Fruit fly (Drosophila melanogaster) whole organism, embryonic: ENCODE measurements around the gene ens.

Experiments used
- Adf1 ChIP-seq: fragments of 200-800 bp; sonication (Bioruptor generic); IDR thresholded peaks from 2 replicates; pipeline ENCODE4 v1.3.6; 2022; ENCODE audit warnings: missing biosample characterization, missing genetic modification characterization
- BEAF-32 ChIP-seq: fragments of 200-800 bp; sonication (Bioruptor generic); optimal IDR thresholded peaks from 3 replicates; lab custom pipeline; 2017; ENCODE audit warnings: missing biosample characterization, missing genetic modification characterization, mild to moderate bottlenecking, moderate library complexity, missing genetic modification reagents
- CG10321 ChIP-seq: fragments of 200-800 bp; sonication (Bioruptor generic); IDR thresholded peaks from 2 replicates; pipeline ENCODE4 v1.3.6; 2022; ENCODE audit warnings: missing biosample characterization, missing genetic modification characterization
- CG10431 ChIP-seq: fragments of 200-800 bp; sonication (Bioruptor generic); optimal IDR thresholded peaks from 3 replicates; lab custom pipeline; 2018; ENCODE audit warnings: missing biosample characterization, mild to moderate bottlenecking, missing genetic modification characterization
- CG12299 ChIP-seq: fragments of 200-800 bp; sonication (Bioruptor generic); optimal IDR thresholded peaks from 2 replicates; lab custom pipeline; 2018; ENCODE audit warnings: missing biosample characterization, mild to moderate bottlenecking, missing genetic modification characterization
- CG12659 ChIP-seq: fragments of 200-800 bp; sonication (Bioruptor generic); optimal IDR thresholded peaks from 3 replicates; lab custom pipeline; 2017; ENCODE audit warnings: mild to moderate bottlenecking, missing biosample characterization, missing genetic modification reagents, missing genetic modification characterization
- CG13624 ChIP-seq: fragments of 200-800 bp; sonication (Bioruptor generic); optimal IDR thresholded peaks from 2 replicates; lab custom pipeline; 2016; ENCODE audit warnings: missing biosample characterization, missing genetic modification characterization
- CG13894 ChIP-seq: fragments of 200-800 bp; sonication (Bioruptor generic); optimal IDR thresholded peaks from 3 replicates; lab custom pipeline; 2018; ENCODE audit warnings: missing biosample characterization, mild to moderate bottlenecking, missing genetic modification characterization, moderate library complexity
- CG17186 ChIP-seq: fragments of 200-800 bp; sonication (Bioruptor generic); optimal IDR thresholded peaks from 3 replicates; lab custom pipeline; 2017; ENCODE audit warnings: missing biosample characterization, missing genetic modification reagents, missing genetic modification characterization
- CG17829 ChIP-seq: fragments of 200-800 bp; optimal IDR thresholded peaks from 2 replicates; lab custom pipeline; 2019; ENCODE audit warnings: missing biosample characterization, mild to moderate bottlenecking, missing genetic modification characterization, moderate library complexity
- CG2116 ChIP-seq: fragments of 200-800 bp; sonication (Bioruptor generic); optimal IDR thresholded peaks from 3 replicates; lab custom pipeline; 2018; ENCODE audit warnings: missing biosample characterization, mild to moderate bottlenecking, missing genetic modification characterization
- CG2120 ChIP-seq: fragments of 200-800 bp; sonication (Bioruptor generic); optimal IDR thresholded peaks from 3 replicates; lab custom pipeline; 2016; ENCODE audit warnings: missing biosample characterization, missing genetic modification characterization
- CG3163 ChIP-seq: fragments of 200-800 bp; sonication (Bioruptor generic); optimal IDR thresholded peaks from 3 replicates; lab custom pipeline; 2016; ENCODE audit warnings: missing biosample characterization, missing genetic modification characterization
- CG33213 ChIP-seq: fragments of 200-800 bp; sonication (Bioruptor generic); optimal IDR thresholded peaks from 3 replicates; lab custom pipeline; 2016; ENCODE audit warnings: missing biosample characterization, missing genetic modification characterization
- CG34224 ChIP-seq: fragments of 200-800 bp; sonication (Bioruptor generic); IDR thresholded peaks from 3 replicates; pipeline ENCODE4 v1.3.6; 2022; ENCODE audit warnings: missing biosample characterization, missing genetic modification characterization; ENCODE audit not compliant: partially characterized antibody
- CG34376 ChIP-seq: fragments of 200-800 bp; sonication (Bioruptor generic); optimal IDR thresholded peaks from 2 replicates; lab custom pipeline; 2018; ENCODE audit warnings: missing biosample characterization, mild to moderate bottlenecking, missing genetic modification characterization
- CG4404 ChIP-seq: fragments of 200-800 bp; sonication (Bioruptor generic); IDR thresholded peaks from 2 replicates; pipeline ENCODE4 v1.3.6; 2022; ENCODE audit warnings: missing biosample characterization, missing genetic modification characterization
- CG7928 ChIP-seq: fragments of 200-800 bp; sonication (Bioruptor generic); optimal IDR thresholded peaks from 2 replicates; lab custom pipeline; 2017; ENCODE audit warnings: missing biosample characterization, mild to moderate bottlenecking, missing genetic modification characterization
- CG8359 ChIP-seq: fragments of 200-800 bp; sonication (Bioruptor generic); optimal IDR thresholded peaks from 2 replicates; lab custom pipeline; 2017; ENCODE audit warnings: missing biosample characterization, mild to moderate bottlenecking, missing genetic modification characterization, borderline replicate concordance
- CG9797 ChIP-seq: fragments of 200-800 bp; sonication (Bioruptor generic); optimal IDR thresholded peaks from 3 replicates; lab custom pipeline; 2018; ENCODE audit warnings: missing biosample characterization, mild to moderate bottlenecking, missing genetic modification characterization
- Dref ChIP-seq: fragments of 200-800 bp; sonication (Bioruptor generic); IDR thresholded peaks from 2 replicates; pipeline ENCODE4 v1.3.6; 2022; ENCODE audit warnings: missing biosample characterization, missing genetic modification characterization
- Drgx ChIP-seq: fragments of 200-800 bp; sonication (Bioruptor generic); IDR thresholded peaks from 2 replicates; pipeline ENCODE4 v1.3.6; 2022; ENCODE audit warnings: missing biosample characterization, missing genetic modification characterization
- Ets97D ChIP-seq: fragments of 200-800 bp; sonication (Bioruptor generic); optimal IDR thresholded peaks from 3 replicates; lab custom pipeline; 2016; ENCODE audit warnings: missing biosample characterization, missing genetic modification characterization
- Fer1 ChIP-seq: fragments of 200-800 bp; sonication (Bioruptor generic); optimal IDR thresholded peaks from 2 replicates; lab custom pipeline; 2017; ENCODE audit warnings: missing biosample characterization, mild to moderate bottlenecking, missing genetic modification characterization
- Lim3 ChIP-seq: fragments of 200-800 bp; sonication (Bioruptor generic); IDR thresholded peaks from 2 replicates; pipeline ENCODE4 v1.3.6; 2022; ENCODE audit warnings: missing biosample characterization, missing genetic modification characterization
- MESR4 ChIP-seq: fragments of 200-800 bp; sonication (Bioruptor generic); optimal IDR thresholded peaks from 2 replicates; lab custom pipeline; 2018; ENCODE audit warnings: missing biosample characterization, mild to moderate bottlenecking, missing genetic modification characterization, moderate library complexity
- Med ChIP-seq: fragments of 200-800 bp; sonication (Bioruptor generic); peaks from one replicate; lab custom pipeline; 2016; ENCODE audit warnings: missing biosample characterization, missing genetic modification characterization, mild to moderate bottlenecking, inconsistent platforms, moderate library complexity
- Myb ChIP-seq: fragments of 200-800 bp; sonication (Bioruptor generic); optimal IDR thresholded peaks from 2 replicates; lab custom pipeline; 2016; ENCODE audit warnings: missing biosample characterization, missing genetic modification characterization
- Opbp ChIP-seq: fragments of 200-800 bp; sonication (Bioruptor generic); IDR thresholded peaks from 3 replicates; pipeline ENCODE4 v1.3.6; 2022; ENCODE audit warnings: missing biosample characterization, missing genetic modification characterization; ENCODE audit not compliant: partially characterized antibody
- Rfx ChIP-seq: fragments of 200-800 bp; sonication (Bioruptor generic); IDR thresholded peaks from 2 replicates; pipeline ENCODE4 v1.3.6; 2022; ENCODE audit warnings: missing biosample characterization, missing genetic modification characterization
- Sry-δ ChIP-seq: fragments of 200-800 bp; sonication (Bioruptor generic); optimal IDR thresholded peaks from 2 replicates; lab custom pipeline; 2016; ENCODE audit warnings: missing biosample characterization, missing genetic modification characterization
- Stat92E ChIP-seq, 3 experiments: fragments of >200 bp in 2 of 3; fragments of 200-800 bp in 1 of 3; sonication (Bioruptor generic) in 1 of 3; optimal IDR thresholded peaks; 2 replicates each; lab custom pipeline; 2017 to 2019; ENCODE audit warnings: missing biosample characterization in 3 of 3, missing genetic modification characterization in 3 of 3, mild to moderate bottlenecking in 1 of 3, moderate library complexity in 1 of 3
- aop ChIP-seq: fragments of 200-800 bp; sonication (Bioruptor generic); IDR thresholded peaks from 2 replicates; pipeline ENCODE4 v1.3.6; 2022; ENCODE audit warnings: missing biosample characterization, missing genetic modification characterization
- ara ChIP-seq: fragments of 200-800 bp; sonication (Bioruptor generic); IDR thresholded peaks from 2 replicates; pipeline ENCODE4 v1.3.6; 2022; ENCODE audit warnings: missing biosample characterization, missing genetic modification characterization
- bbx ChIP-seq: fragments of 200-800 bp; sonication (Bioruptor generic); IDR thresholded peaks from 2 replicates; pipeline ENCODE4 v1.3.6; 2022; ENCODE audit warnings: missing biosample characterization, missing genetic modification characterization; ENCODE audit not compliant: partially characterized antibody
- cg ChIP-seq: fragments of 200-800 bp; sonication (Bioruptor generic); optimal IDR thresholded peaks from 3 replicates; lab custom pipeline; 2019; ENCODE audit warnings: missing biosample characterization, mild to moderate bottlenecking, missing genetic modification characterization, moderate library complexity
- crol ChIP-seq: fragments of 200-800 bp; sonication (Bioruptor generic); IDR thresholded peaks from 2 replicates; pipeline ENCODE4 v1.3.6; 2022; ENCODE audit warnings: missing biosample characterization, missing genetic modification characterization
- crp ChIP-seq, 2 experiments: fragments of 200-800 bp; sonication (Bioruptor generic); optimal IDR thresholded peaks; 2 replicates in 1 of 2; 3 replicates in 1 of 2; lab custom pipeline; 2017; ENCODE audit warnings: missing biosample characterization in 2 of 2, missing genetic modification characterization in 2 of 2, mild to moderate bottlenecking in 1 of 2, moderate library complexity in 1 of 2
- ewg ChIP-seq: fragments of 200-800 bp; sonication (Bioruptor generic); optimal IDR thresholded peaks from 3 replicates; lab custom pipeline; 2017; ENCODE audit warnings: mild to moderate bottlenecking, missing biosample characterization, missing genetic modification reagents, missing genetic modification characterization
- insv ChIP-seq, 2 experiments: fragments of 200-800 bp; sonication (Bioruptor generic); optimal IDR thresholded peaks; 3 replicates each; lab custom pipeline; 2016 to 2018; ENCODE audit warnings: missing biosample characterization in 2 of 2, missing genetic modification characterization in 2 of 2
- jigr1 ChIP-seq: fragments of 200-800 bp; sonication (Bioruptor generic); IDR thresholded peaks from 3 replicates; pipeline ENCODE4 v1.3.6; 2022; ENCODE audit warnings: missing biosample characterization, missing genetic modification characterization
- onecut ChIP-seq: fragments of 200-800 bp; sonication (Bioruptor generic); IDR thresholded peaks from 2 replicates; pipeline ENCODE4 v1.3.6; 2022; ENCODE audit warnings: missing biosample characterization, missing genetic modification characterization
- phol ChIP-seq: fragments of 200-800 bp; sonication (Bioruptor generic); optimal IDR thresholded peaks from 3 replicates; lab custom pipeline; 2018; ENCODE audit warnings: missing biosample characterization, mild to moderate bottlenecking, missing genetic modification characterization, moderate library complexity
- sug ChIP-seq: fragments of 200-800 bp; optimal IDR thresholded peaks from 2 replicates; lab custom pipeline; 2019; ENCODE audit warnings: missing biosample characterization, mild to moderate bottlenecking, missing genetic modification characterization, moderate library complexity
- wdn ChIP-seq: fragments of 200-800 bp; sonication (Bioruptor generic); IDR thresholded peaks from 2 replicates; pipeline ENCODE4 v1.3.6; 2022; ENCODE audit warnings: missing biosample characterization, missing genetic modification characterization
- z ChIP-seq: fragments of 200-800 bp; sonication (Bioruptor generic); IDR thresholded peaks from 3 replicates; pipeline ENCODE4 v1.3.6; 2022; ENCODE audit warnings: missing biosample characterization, missing genetic modification characterization

ens gene

DNA sequence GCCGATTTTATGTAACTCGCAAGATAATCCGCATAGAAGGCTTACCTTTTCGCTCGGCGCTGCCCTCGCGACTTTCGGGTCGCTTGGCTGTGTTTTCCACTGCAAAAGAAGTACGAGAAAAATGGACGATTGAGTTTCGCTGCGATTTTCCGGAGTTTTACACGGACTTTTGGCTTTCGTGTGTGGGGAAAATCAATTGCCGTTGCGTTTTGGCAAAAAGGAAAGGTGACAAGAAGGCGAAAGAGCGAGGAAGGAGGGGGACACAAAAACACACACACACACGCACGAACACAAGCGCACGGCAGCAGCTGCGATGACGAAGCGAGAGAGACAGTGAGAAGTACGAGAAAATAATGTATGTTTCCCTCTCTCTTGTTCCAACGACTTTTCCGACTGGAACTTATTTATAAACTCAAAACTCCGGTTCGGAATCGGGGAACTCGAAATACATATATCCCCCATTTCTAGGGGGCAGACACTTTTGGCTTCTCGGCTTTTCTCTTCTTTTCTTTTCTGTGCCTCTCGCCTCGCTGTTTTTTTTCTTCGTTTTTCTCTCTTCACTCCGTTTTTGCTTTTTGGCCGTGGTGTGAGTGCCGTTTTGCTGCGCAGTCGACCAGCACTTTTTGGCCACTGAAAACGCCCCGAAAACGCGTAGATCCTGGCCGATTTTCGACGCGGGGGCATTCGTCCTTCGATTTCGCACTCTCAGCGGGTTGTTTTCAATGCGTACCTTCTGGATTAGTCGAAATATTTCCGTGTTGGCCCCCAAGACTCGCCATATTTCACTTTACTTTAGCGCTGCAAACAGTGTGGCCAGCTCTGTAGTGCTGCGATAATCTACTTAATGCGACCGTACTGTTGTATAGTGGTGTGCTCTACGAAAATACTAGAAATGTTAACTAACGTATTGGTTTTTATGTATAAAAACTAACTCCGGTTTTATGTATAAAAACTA lies at the start of gene ens (continued):
- TF ChIP-seq CG8359 (GFP tag; lab: Kevin White, UChicago), result peak; percentile 20
- no peak for TF ChIP-seq z (GFP tag; lab: Robert Waterston, UW)
- TF ChIP-seq Med, result peak; percentile 64
- TF ChIP-seq Stat92E (GFP tag; optimal IDR thresholded peaks at IDR 0.05; lab: Kevin White, UChicago), result peak in 1 of 3 experiments; percentile 76
- peak in 1 of 2 experiments; percentile 52 for TF ChIP-seq insv (GFP tag; optimal IDR thresholded peaks at IDR 0.05; lab: Kevin White, UChicago)
- TF ChIP-seq phol (tag; lab: Kevin White, UChicago), result peak; percentile 72
- no peak for TF ChIP-seq CG4404 (GFP tag; lab: Robert Waterston, UW)
- TF ChIP-seq CG12659 (GFP tag; lab: Kevin White, UChicago), result peak; percentile 56
- peak; percentile 21; the same call in 1 of the 2 replicates for TF ChIP-seq Adf1 (GFP tag; lab: Robert Waterston, UW)
- TF ChIP-seq BEAF-32, result peak; percentile 52
- peak; percentile 33 for TF ChIP-seq CG13624
- no peak for TF ChIP-seq CG7928 (GFP tag; lab: Kevin White, UChicago)
- 0 out of 2 replicates have a peak, but pooled peaks have one; percentile 9 for TF ChIP-seq aop (GFP tag; lab: Robert Waterston, UW)
- peak; percentile 21 for TF ChIP-seq CG34376 (GFP tag; lab: Kevin White, UChicago)
- TF ChIP-seq Lim3 (GFP tag; lab: Robert Waterston, UW), result no peak
- 0 out of 3 replicates have a peak, but pooled peaks have one; percentile 29 for TF ChIP-seq CG34224 (GFP tag; lab: Robert Waterston, UW)
- peak; percentile 35; the same call in 1 of the 2 replicates for TF ChIP-seq Dref (GFP tag; lab: Robert Waterston, UW)
- peak; percentile 46 for TF ChIP-seq CG3163 (GFP tag; lab: Kevin White, UChicago)
- TF ChIP-seq CG9797, result peak; percentile 91
- peak; percentile 36 for TF ChIP-seq sug
- TF ChIP-seq CG13894 (tag; lab: Kevin White, UChicago), result peak; percentile 79
- peak; percentile 15 for TF ChIP-seq ewg
- TF ChIP-seq cg (GFP tag; lab: Kevin White, UChicago), result peak; percentile 88
- TF ChIP-seq CG17186 (GFP tag; lab: Kevin White, UChicago), result peak; percentile 39
- peak; percentile 27 for TF ChIP-seq Fer1
- TF ChIP-seq CG10431 (GFP tag; lab: Kevin White, UChicago), result peak; percentile 45
- peak; percentile 77 for TF ChIP-seq crol (GFP tag; lab: Robert Waterston, UW)
- TF ChIP-seq Opbp (GFP tag; lab: Robert Waterston, UW), result 0 out of 3 replicates have a peak, but pooled peaks have one; percentile 52
- TF ChIP-seq CG10321 (GFP tag; lab: Robert Waterston, UW), result 0 out of 2 replicates have a peak, but pooled peaks have one; percentile 21
- TF ChIP-seq MESR4 (GFP tag; lab: Kevin White, UChicago), result peak; percentile 94
- TF ChIP-seq Sry-δ (GFP tag; lab: Kevin White, UChicago), result peak; percentile 47
- peak; percentile 22 for TF ChIP-seq CG12299 (tag; lab: Kevin White, UChicago)
- TF ChIP-seq CG2116 (GFP tag; lab: Kevin White, UChicago), result no peak
- no peak for TF ChIP-seq jigr1
- TF ChIP-seq ara (GFP tag; lab: Robert Waterston, UW), result no peak
- TF ChIP-seq Ets97D (GFP tag; lab: Kevin White, UChicago), result peak; percentile 28
- TF ChIP-seq onecut (GFP tag; lab: Robert Waterston, UW), result peak; percentile 54
- TF ChIP-seq CG2120 (GFP tag; lab: Kevin White, UChicago), result no peak
- peak; percentile 7 for TF ChIP-seq CG33213 (GFP tag; lab: Kevin White, UChicago)
- TF ChIP-seq Myb (GFP tag; lab: Kevin White, UChicago), result peak; percentile 65
- TF ChIP-seq wdn (GFP tag; lab: Robert Waterston, UW), result no peak
- TF ChIP-seq CG17829 (tag; lab: Kevin White, UChicago), result peak; percentile 3
- TF ChIP-seq Rfx (GFP tag; lab: Robert Waterston, UW), result 0 out of 2 replicates have a peak, but pooled peaks have one; percentile 21
- TF ChIP-seq bbx (GFP tag; lab: Robert Waterston, UW), result 0 out of 2 replicates have a peak, but pooled peaks have one; percentile 32
- 0 out of 2 replicates have a peak, but pooled peaks have one; percentile 28 for TF ChIP-seq Drgx (GFP tag; lab: Robert Waterston, UW)
- peak in 1 of 2 experiments; percentile 14 for TF ChIP-seq crp (GFP tag; optimal IDR thresholded peaks at IDR 0.05; lab: Kevin White, UChicago)
